Worm (Caenorhabditis elegans): ENCODE data around the gene gck-3.
A peak's percentile ranks its signal among the peaks of the same experiment; 100 is the strongest.
"Not testable (repeated sequence)": the region's sequence is repeated elsewhere in the genome, so short reads cannot be mapped to it uniquely, and the experiment has no call there.

Gene gck-3

DNA sequence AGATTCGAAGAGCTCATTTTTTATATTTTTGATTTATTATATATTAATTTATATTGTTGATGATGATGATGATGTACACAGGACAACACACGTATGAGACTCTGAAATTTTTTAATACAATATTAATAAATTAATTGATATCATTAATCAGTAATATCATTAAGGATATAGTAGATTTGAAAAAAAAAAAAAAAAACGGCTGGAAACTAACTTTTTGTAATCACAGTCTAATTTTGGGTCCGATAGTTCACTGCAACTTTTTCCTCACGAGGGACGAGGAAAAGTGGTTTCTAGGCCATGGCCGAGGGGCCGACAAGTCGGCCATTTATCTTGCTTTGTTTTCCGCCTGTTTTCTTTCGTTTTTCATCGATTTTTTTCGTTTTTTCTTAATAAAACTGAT lies at the start of gene gck-3:
Gene gck-3 (minus strand): TSS at position 101 of the 400 bp plus-strand sequence.
- TF ChIP-seq Y53F4B.3 (GFP tag; IDR thresholded peaks at IDR 0.05) (no peak), aptf-3 (GFP tag; IDR thresholded peaks at IDR 0.05) (no peak), ztf-26 (tag; optimal IDR thresholded peaks at IDR 0.05) (no peak), Y56A3A.18 (GFP tag; IDR thresholded peaks at IDR 0.05) (no peak), lin-40 (tag; optimal IDR thresholded peaks at IDR 0.05) (no peak), tbx-9 (tag; optimal IDR thresholded peaks at IDR 0.05; ENCODE audit: borderline replicate concordance) (no peak), lir-1 (GFP tag; conservative IDR thresholded peaks at IDR 0.05) (no peak), Y67H2A.10 (GFP tag; conservative IDR thresholded peaks at IDR 0.05) (no peak), ztf-18 (tag; optimal IDR thresholded peaks at IDR 0.05) (no peak), let-526 (GFP tag; IDR thresholded peaks at IDR 0.05) (no peak), attf-3 (GFP tag; conservative IDR thresholded peaks at IDR 0.05) (no peak), F55B11.4 (tag; optimal IDR thresholded peaks at IDR 0.05; ENCODE audit: borderline replicate concordance, insufficient read depth) (no peak)

DNA sequence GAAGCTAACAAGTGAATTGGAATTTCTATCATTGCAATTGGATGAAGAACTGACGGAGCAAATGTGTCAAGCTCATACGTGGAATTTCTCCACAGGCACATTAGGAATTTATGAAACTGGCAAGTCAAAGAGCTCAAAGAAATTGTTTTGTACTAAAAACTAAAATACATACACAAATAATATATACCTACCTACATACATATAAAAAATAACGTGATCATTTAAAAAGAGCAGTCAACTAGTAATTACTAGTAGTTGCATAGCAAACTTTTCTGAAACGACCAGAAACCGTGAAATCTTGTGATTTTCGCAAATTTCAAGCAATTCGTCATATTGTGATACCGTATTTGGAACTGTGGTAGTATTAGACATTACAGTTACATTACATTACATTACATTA lies 47.5 kb upstream of the gck-3 start, which contains the start of gene srh-133:
Gene srh-133 (minus strand): TSS at position 101 of the 400 bp plus-strand sequence.
- no peak for TF ChIP-seq snpc-3.4 (tag; optimal IDR thresholded peaks at IDR 0.05)

DNA sequence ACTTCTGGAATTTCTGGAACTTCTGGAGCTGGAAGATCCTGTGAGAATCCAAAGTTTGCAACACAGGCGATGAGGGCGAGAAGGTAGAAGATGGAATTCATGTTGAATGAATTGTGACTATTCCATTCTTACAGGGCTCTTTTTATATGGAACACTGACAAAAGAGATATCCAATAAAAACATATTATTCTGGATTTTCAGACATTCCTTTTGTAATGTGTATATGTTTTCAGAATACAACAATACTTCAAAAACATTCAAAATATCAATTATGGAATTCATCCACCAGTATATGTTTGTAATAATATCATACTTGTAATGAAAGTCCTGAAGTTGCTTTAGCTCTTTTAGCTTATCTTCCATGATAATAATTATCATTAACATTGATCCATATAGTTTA lies 44.1 kb upstream of the gck-3 start, which contains the start of gene Y59A8B.26:
Gene Y59A8B.26 (minus strand): TSS at position 101 of the 400 bp plus-strand sequence.
- TF ChIP-seq snpc-3.4 (tag; optimal IDR thresholded peaks at IDR 0.05); sea-2 (GFP tag; IDR thresholded peaks at IDR 0.05); snpc-1.3 (tag; optimal IDR thresholded peaks at IDR 0.05; ENCODE audit: insufficient read depth): not testable (repeated sequence)

DNA sequence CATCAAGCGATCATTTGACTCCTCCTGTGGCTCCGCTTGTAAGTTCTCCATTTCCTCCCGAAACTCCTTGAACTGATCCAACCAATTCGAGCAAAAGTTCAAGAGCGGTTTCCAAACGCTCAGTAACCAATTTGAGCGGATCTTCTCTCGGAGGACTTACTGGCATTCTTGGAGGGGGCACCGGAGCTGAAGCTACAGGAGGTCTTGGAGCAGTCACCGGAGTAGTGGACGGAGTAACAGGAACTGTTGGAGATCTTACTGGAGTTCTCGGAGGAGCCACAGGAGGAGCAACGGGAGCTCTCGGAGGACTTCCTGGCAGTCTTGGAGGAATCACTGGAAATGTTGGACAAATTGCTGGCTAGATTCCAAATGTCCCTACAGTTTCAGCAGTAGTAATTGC lies 42.0 kb upstream of the gck-3 start:
- TF ChIP-seq mcd-1 (GFP tag; IDR thresholded peaks at IDR 0.05) (no peak), zfh-2 (GFP tag; conservative IDR thresholded peaks at IDR 0.05) (peak; percentile 54; the same call in 1 of the 2 replicates), cebp-1 (GFP tag; IDR thresholded peaks at IDR 0.05) (no peak), cebp-1 (tag; optimal IDR thresholded peaks at IDR 0.05) (no peak)

DNA sequence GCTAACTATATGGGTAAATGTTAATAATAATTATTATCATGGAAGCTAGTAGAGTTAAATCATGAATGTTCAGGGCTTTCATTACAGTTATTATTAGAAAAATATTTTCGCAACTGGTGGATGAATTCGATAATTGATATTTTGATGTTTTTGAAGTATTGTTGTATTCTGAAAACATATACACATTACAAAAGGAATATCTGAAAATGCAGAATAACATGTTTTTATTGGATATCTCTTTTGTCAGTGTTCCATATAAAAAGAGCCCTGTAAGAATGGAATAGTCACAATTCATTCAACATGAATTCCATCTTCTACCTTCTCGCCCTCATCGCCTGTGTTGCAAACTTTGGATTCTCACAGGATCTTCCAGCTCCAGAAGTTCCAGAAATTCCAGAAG lies 40.3 kb upstream of the gck-3 start, which contains the start of gene Y59A8B.19:
Gene Y59A8B.19 (plus strand): TSS at position 301 of the 400 bp plus-strand sequence.
- TF ChIP-seq ceh-79 (tag; optimal IDR thresholded peaks at IDR 0.05); egl-44 (GFP tag; IDR thresholded peaks at IDR 0.05); Y56A3A.18 (GFP tag; IDR thresholded peaks at IDR 0.05): not testable (repeated sequence)

DNA sequence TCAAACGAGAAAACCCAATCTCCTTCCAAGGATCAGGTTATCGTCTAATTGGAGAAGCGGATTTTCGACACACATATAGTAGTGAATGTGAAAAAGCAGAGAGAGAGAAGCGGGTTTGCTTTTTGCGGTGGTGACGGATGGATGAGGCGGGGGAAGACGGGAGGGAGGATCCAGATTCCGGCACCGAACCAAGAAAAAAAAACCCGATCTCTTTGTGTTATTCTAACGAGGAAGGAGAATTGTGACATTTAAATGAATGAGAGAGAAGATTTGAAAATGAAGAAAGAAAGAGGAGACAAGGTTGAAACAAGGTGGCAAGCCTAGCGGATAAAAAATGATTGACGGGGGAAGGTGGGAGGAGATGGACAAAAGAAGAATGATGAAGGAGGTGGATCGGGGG lies 37.2 kb upstream of the gck-3 start:
- no peak for TF ChIP-seq nhr-90 (tag; optimal IDR thresholded peaks at IDR 0.05)
- no peak for TF ChIP-seq hsf-1 (GFP tag; IDR thresholded peaks at IDR 0.05)
- TF ChIP-seq ztf-22 (GFP tag; optimal IDR thresholded peaks at IDR 0.05): no peak
- no peak for TF ChIP-seq egl-18 (GFP tag; IDR thresholded peaks at IDR 0.05)
- TF ChIP-seq mel-28 (tag; optimal IDR thresholded peaks at IDR 0.05; ENCODE audit: borderline replicate concordance): no peak
- no peak for TF ChIP-seq B0261.1 (tag; optimal IDR thresholded peaks at IDR 0.05)
- TF ChIP-seq efl-1 (GFP tag; optimal IDR thresholded peaks at IDR 0.05): no peak
- no peak for TF ChIP-seq nfya-2 (GFP tag; IDR thresholded peaks at IDR 0.05)

All from whole organism, young adult.